Fruit fly (Drosophila melanogaster): Measurements from ENCODE around the gene Corp.

Corp gene

dm6 chrX:8273291-8273690 is 2.1 kb upstream of the Corp start, which contains the start of gene CG1636 (continued):
- TF ChIP-seq hbn (GFP tag; IDR thresholded peaks at IDR 0.05; ENCODE audit: partially characterized antibody) (peak; percentile 90), ac (GFP tag; optimal IDR thresholded peaks at IDR 0.05) (no peak), chinmo (GFP tag; IDR thresholded peaks at IDR 0.05; ENCODE audit: partially characterized antibody) (peak; percentile 78; the same call in 2 of the 4 replicates), HLH4C (GFP tag; IDR thresholded peaks at IDR 0.05; ENCODE audit: partially characterized antibody) (peak; percentile 72), CG7963 (GFP tag; IDR thresholded peaks at IDR 0.05; ENCODE audit: partially characterized antibody) (peak; percentile 81), inv (GFP tag; IDR thresholded peaks at IDR 0.05; ENCODE audit: partially characterized antibody) (peak; percentile 71), dati (GFP tag; IDR thresholded peaks at IDR 0.05) (no peak), Med (GFP tag) (peak; percentile 28), stwl (tag; optimal IDR thresholded peaks at IDR 0.05) (peak; percentile 39), cg (GFP tag; optimal IDR thresholded peaks at IDR 0.05) (no peak), Deaf1 (tag; optimal IDR thresholded peaks at IDR 0.05) (peak; percentile 36), knrl (GFP tag; IDR thresholded peaks at IDR 0.05; ENCODE audit: partially characterized antibody) (peak; percentile 79), Sin3A (optimal IDR thresholded peaks at IDR 0.05) (peak; percentile 6), tna (GFP tag; IDR thresholded peaks at IDR 0.05; ENCODE audit: partially characterized antibody) (peak; percentile 80), CG13287 (GFP tag; IDR thresholded peaks at IDR 0.05; ENCODE audit: partially characterized antibody) (peak; percentile 92), lilli (GFP tag; optimal IDR thresholded peaks at IDR 0.05) (no peak), CG4404 (GFP tag; IDR thresholded peaks at IDR 0.05) (no peak), CG14860 (GFP tag; IDR thresholded peaks at IDR 0.05; ENCODE audit: partially characterized antibody) (peak; percentile 62; the same call in 2 of the 3 replicates), zen2 (GFP tag; IDR thresholded peaks at IDR 0.05; ENCODE audit: partially characterized antibody) (peak; percentile 83), CG9609 (GFP tag; optimal IDR thresholded peaks at IDR 0.05) (no peak), Dref (GFP tag; IDR thresholded peaks at IDR 0.05) (peak; percentile 79), MBD-R2 (GFP tag; IDR thresholded peaks at IDR 0.05) (peak; percentile 41), nau (GFP tag; optimal IDR thresholded peaks at IDR 0.05) (no peak), CG3995 (GFP tag; optimal IDR thresholded peaks at IDR 0.05) (peak; percentile 87), Sry-δ (GFP tag; optimal IDR thresholded peaks at IDR 0.05) (peak; percentile 66), sna (GFP tag; IDR thresholded peaks at IDR 0.05; ENCODE audit: partially characterized antibody) (peak; percentile 89), Bgb (GFP tag; IDR thresholded peaks at IDR 0.05; ENCODE audit: partially characterized antibody) (peak; percentile 82), CG1603 (tag; optimal IDR thresholded peaks at IDR 0.05) (peak; percentile 39), CG17186 (GFP tag; optimal IDR thresholded peaks at IDR 0.05) (peak; percentile 85), CG15601 (tag; optimal IDR thresholded peaks at IDR 0.05) (no peak), CG2116 (GFP tag; optimal IDR thresholded peaks at IDR 0.05) (peak; percentile 63), CG14710 (tag; optimal IDR thresholded peaks at IDR 0.05) (no peak), NC2β (GFP tag; optimal IDR thresholded peaks at IDR 0.05) (no peak), CrebB (tag; optimal IDR thresholded peaks at IDR 0.05) (no peak), Blimp-1 (GFP tag; optimal IDR thresholded peaks at IDR 0.05) (no peak), CG2129 (GFP tag; IDR thresholded peaks at IDR 0.05; ENCODE audit: partially characterized antibody) (peak; percentile 68), nerfin-2 (GFP tag; IDR thresholded peaks at IDR 0.05; ENCODE audit: partially characterized antibody) (peak; percentile 58; the same call in 1 of the 2 replicates), vvl (GFP tag; IDR thresholded peaks at IDR 0.05) (no peak), Adf1 (GFP tag; IDR thresholded peaks at IDR 0.05) (peak; percentile 15; the same call in 1 of the 2 replicates), Hand (GFP tag; optimal IDR thresholded peaks at IDR 0.05) (no peak), Dp (GFP tag; optimal IDR thresholded peaks at IDR 0.05) (peak; percentile 77), CG6791 (GFP tag; IDR thresholded peaks at IDR 0.05; ENCODE audit: partially characterized antibody) (peak; percentile 87), hb (GFP tag; IDR thresholded peaks at IDR 0.05; ENCODE audit: partially characterized antibody) (peak; percentile 73), BEAF-32 (GFP tag; optimal IDR thresholded peaks at IDR 0.05) (peak; percentile 82), Hsf (GFP tag; optimal IDR thresholded peaks at IDR 0.05) (no peak), bcd (GFP tag; optimal IDR thresholded peaks at IDR 0.05) (no peak), al (GFP tag; IDR thresholded peaks at IDR 0.05) (no peak), pzg (GFP tag; optimal IDR thresholded peaks at IDR 0.05) (peak; percentile 55)
